Worm (Caenorhabditis elegans) whole organism, L4/young adult: ENCODE data around the gene C07A9.10.

Experiments used
- W03F9.2 ChIP-seq: fragments of 150-350 bp; optimal IDR thresholded peaks from 2 replicates; lab custom pipeline; 2014; ENCODE audit warnings: missing biosample characterization, missing genetic modification characterization
- dao-5 ChIP-seq: sonication (generic microtip); optimal IDR thresholded peaks from 2 replicates; lab custom pipeline; 2016; ENCODE audit warnings: missing genotype, missing genetic modification characterization, moderate library complexity, missing compliant biosample characterization
- him-1 ChIP-seq: sonication (generic microtip); optimal IDR thresholded peaks from 2 replicates; lab custom pipeline; 2016; ENCODE audit warnings: missing genotype, missing genetic modification reagents, missing genetic modification characterization, missing compliant biosample characterization

C07A9.10 gene

ce11 chrIII:9661119-9661518, 24.7 kb downstream of the C07A9.10 start:
- TF ChIP-seq dao-5 (tag; lab: Kevin White, UChicago) (no peak), him-1 (tag; lab: Kevin White, UChicago) (no peak), W03F9.2 (tag; lab: Kevin White, UChicago) (no peak)

ce11 chrIII:9658569-9658968, 27.3 kb downstream of the C07A9.10 start:
- TF ChIP-seq dao-5 (tag; lab: Kevin White, UChicago) (no peak), W03F9.2 (tag; lab: Kevin White, UChicago) (no peak), him-1 (tag; lab: Kevin White, UChicago) (no peak)

ce11 chrIII:9655802-9656201, 30.1 kb downstream of the C07A9.10 start, which contains the start of gene C15H7.4:
TSS of gene C15H7.4 (minus strand) at chrIII:9655902.
- TF ChIP-seq dao-5 (tag; lab: Kevin White, UChicago) (no peak), him-1 (tag; lab: Kevin White, UChicago) (no peak), W03F9.2 (tag; lab: Kevin White, UChicago) (no peak)

ce11 chrIII:9651871-9652270, 34.0 kb downstream of the C07A9.10 start, which contains the start of gene C15H7.3:
TSS of gene C15H7.3 (minus strand) at chrIII:9651971.
- TF ChIP-seq W03F9.2 (tag; lab: Kevin White, UChicago) (no peak), dao-5 (tag; lab: Kevin White, UChicago) (no peak), him-1 (tag; lab: Kevin White, UChicago) (no peak)

ce11 chrIII:9646440-9647021, 39.3 kb downstream of the C07A9.10 start:
- no peak for TF ChIP-seq him-1 (tag; lab: Kevin White, UChicago)
- TF ChIP-seq dao-5 (tag; lab: Kevin White, UChicago), result no peak
- no peak for TF ChIP-seq W03F9.2 (tag; lab: Kevin White, UChicago)

- TF ChIP-seq W03F9.2 (tag; lab: Kevin White, UChicago) (no peak), him-1 (tag; lab: Kevin White, UChicago) (no peak), dao-5 (tag; lab: Kevin White, UChicago) (no peak)
These were observed 40.8 kb downstream of the C07A9.10 start for ce11 chrIII:9645099-9645498.

- TF ChIP-seq him-1 (tag; lab: Kevin White, UChicago) (no peak), W03F9.2 (tag; lab: Kevin White, UChicago) (no peak), dao-5 (tag; lab: Kevin White, UChicago) (no peak)
These were observed 43.7 kb downstream of the C07A9.10 start for ce11 chrIII:9642110-9642509.

- TF ChIP-seq him-1 (tag; lab: Kevin White, UChicago), result no peak
- no peak for TF ChIP-seq dao-5 (tag; lab: Kevin White, UChicago)
- TF ChIP-seq W03F9.2 (tag; lab: Kevin White, UChicago), result no peak
These were observed 46.4 kb downstream of the C07A9.10 start for ce11 chrIII:9639281-9640050.

ce11 chrIII:9638159-9638754, 47.6 kb downstream of the C07A9.10 start:
- no peak for TF ChIP-seq W03F9.2 (tag; lab: Kevin White, UChicago)
- no peak for TF ChIP-seq dao-5 (tag; lab: Kevin White, UChicago)
- TF ChIP-seq him-1 (tag; lab: Kevin White, UChicago), result no peak

ce11 chrIII:9637016-9637415, 48.8 kb downstream of the C07A9.10 start, which contains the start of gene gei-13:
TSS of gene gei-13 (minus strand) at chrIII:9637116.
- TF ChIP-seq him-1 (tag; lab: Kevin White, UChicago) (no peak), dao-5 (tag; lab: Kevin White, UChicago) (no peak), W03F9.2 (tag; lab: Kevin White, UChicago) (no peak)
